Fruit fly (Drosophila melanogaster): ENCODE results near the gene CG1231.

The CG1231 gene

DNA sequence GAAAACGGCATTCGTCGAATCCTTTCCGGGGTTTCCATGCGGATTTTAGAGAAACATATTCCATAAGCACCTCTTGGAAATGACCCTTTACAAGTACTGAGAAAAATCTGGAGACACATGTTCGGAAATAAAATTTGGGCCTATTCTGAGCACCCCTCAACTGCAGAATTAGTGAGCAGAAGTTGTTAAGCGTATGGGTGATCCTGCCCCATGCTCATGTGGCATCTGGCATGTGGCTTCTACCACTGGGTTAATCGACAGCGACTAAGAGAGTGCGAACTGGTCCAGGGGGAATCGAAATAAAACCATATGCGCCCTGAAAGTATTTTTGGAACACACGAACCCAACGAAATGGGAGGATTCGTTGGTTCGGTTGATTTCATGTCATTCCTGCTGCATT lies 35.4 kb upstream of the CG1231 start:
- TF ChIP-seq sage (GFP tag; optimal IDR thresholded peaks at IDR 0.05) = no peak
- no peak for TF ChIP-seq jim (GFP tag; optimal IDR thresholded peaks at IDR 0.05)
- TF ChIP-seq dl (GFP tag; optimal IDR thresholded peaks at IDR 0.05; ENCODE audit: insufficient read depth in 1 of 2, partially characterized antibody in 2 of 2) = no peak

DNA sequence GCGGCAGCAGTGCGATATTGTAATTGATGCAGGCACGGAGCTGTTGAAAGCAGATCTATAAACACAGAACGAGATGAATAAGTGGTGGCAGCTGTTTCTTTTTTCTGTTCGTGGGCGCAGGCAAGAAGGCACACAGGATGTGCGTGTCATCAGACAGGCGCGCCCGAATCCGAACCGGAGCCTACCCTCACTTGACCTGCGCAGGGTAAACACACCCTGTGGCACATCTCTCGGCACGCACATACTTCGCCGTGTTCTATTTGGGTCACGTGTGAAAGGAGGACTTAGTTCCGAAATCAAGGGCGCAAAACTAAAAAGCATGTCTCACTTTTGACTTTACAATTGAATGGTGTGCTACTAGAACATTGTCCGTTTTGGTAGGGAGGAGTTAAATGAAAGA lies 34.7 kb upstream of the CG1231 start:
- TF ChIP-seq Hnf4 (GFP tag; optimal IDR thresholded peaks at IDR 0.05) (no peak), N (GFP tag; optimal IDR thresholded peaks at IDR 0.05) (no peak), Abd-B (GFP tag; optimal IDR thresholded peaks at IDR 0.05) (no peak), dl (GFP tag; optimal IDR thresholded peaks at IDR 0.05; ENCODE audit: insufficient read depth in 1 of 2, partially characterized antibody in 2 of 2) (no peak), usp (GFP tag; optimal IDR thresholded peaks at IDR 0.05) (no peak), Jra (GFP tag; optimal IDR thresholded peaks at IDR 0.05) (no peak), OdsH (GFP tag; optimal IDR thresholded peaks at IDR 0.05) (no peak)

DNA sequence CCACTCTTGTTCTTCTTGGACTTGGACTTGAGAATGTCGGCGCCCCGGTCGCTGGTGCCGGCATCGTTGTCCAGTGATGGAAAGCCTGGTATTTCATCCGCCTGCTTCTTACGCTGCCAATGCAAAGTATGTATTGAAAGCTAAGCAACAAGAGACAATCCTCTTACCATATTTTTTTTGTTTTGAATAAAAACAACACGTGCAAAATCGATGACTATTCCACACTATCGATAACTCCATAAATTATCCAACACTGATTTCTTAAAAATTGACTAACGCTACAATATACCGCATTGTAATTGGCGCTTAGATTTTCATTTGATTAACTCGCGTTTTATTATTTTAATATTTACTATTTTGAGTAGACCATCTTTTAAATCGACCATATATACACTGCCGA lies 31.7 kb upstream of the CG1231 start, which contains the start of gene CG32344:
Gene CG32344 (minus strand): TSS at position 235 of the 400 bp plus-strand sequence.
- TF ChIP-seq Vsx2 (GFP tag; optimal IDR thresholded peaks at IDR 0.05; ENCODE audit: partially characterized antibody) (no peak), Myc (optimal IDR thresholded peaks at IDR 0.05) (peak; percentile 63), rgr (GFP tag; optimal IDR thresholded peaks at IDR 0.05) (no peak), CG32264 (GFP tag; optimal IDR thresholded peaks at IDR 0.05) (no peak), Jra (GFP tag; optimal IDR thresholded peaks at IDR 0.05) (peak; percentile 25), brk (GFP tag; optimal IDR thresholded peaks at IDR 0.05) (no peak), pan (optimal IDR thresholded peaks at IDR 0.05) (no peak), tai (GFP tag; optimal IDR thresholded peaks at IDR 0.05) (no peak), CrebA (GFP tag; optimal IDR thresholded peaks at IDR 0.05; ENCODE audit: borderline replicate concordance) (no peak), OdsH (GFP tag; optimal IDR thresholded peaks at IDR 0.05) (no peak)

DNA sequence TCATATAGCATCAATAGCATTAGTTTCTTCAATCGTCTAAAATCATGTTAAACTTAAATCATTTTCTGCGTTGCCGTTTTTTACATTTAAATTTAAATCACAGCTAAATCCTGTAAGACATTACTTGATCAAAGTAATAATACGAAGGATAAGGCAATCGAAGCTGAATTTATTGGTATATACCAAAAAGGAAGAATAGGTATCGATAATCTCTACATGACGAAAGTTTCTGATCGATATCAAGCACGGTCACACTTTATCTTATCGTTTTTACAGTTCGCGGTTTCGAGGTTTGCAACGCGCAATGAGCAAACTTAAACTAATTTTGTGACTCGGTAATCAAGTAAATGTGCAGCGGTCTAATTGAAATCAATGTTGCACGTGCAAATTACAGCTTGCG lies 28.4 kb upstream of the CG1231 start, which contains the start of the genes Atac3 and Ptpmeg:
Gene Atac3 (minus strand): TSS at position 160 of the 400 bp plus-strand sequence.
Gene Ptpmeg (plus strand): TSS at position 265 of the 400 bp plus-strand sequence.
- TF ChIP-seq h (GFP tag; optimal IDR thresholded peaks at IDR 0.05) = no peak
- TF ChIP-seq Myc (optimal IDR thresholded peaks at IDR 0.05) = peak; percentile 29

DNA sequence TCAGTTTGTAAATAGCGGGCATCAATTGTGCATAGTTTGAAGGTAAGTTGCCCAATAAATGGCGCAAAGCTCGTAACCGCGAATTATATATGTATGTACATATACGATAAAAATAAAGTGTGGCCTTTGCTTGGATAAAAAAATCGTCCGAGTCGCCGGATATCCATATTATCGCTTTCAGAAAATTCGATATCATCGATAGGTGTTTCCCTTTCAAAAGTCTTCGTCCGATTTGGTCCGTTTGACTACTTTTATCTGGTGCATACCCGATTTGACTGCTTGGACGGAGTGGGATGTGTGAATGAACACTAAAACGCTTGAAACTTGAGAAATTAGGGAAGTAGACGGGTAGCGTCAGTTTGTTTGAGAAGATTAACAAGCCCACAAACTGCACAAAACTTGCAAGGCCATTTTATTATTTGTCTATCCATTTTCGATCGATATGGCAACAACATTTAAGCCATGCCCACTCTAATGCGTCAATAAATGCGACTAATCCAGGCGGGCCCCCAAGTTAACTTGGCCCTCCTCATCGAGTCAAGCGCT lies 27.0 kb upstream of the CG1231 start:
- TF ChIP-seq Sp1 (GFP tag; optimal IDR thresholded peaks at IDR 0.05) = no peak
- no peak for TF ChIP-seq Myc (optimal IDR thresholded peaks at IDR 0.05)
- no peak for TF ChIP-seq CG32264 (GFP tag; optimal IDR thresholded peaks at IDR 0.05)
- TF ChIP-seq br (GFP tag; optimal IDR thresholded peaks at IDR 0.05) = no peak
- no peak for TF ChIP-seq dsf (GFP tag; optimal IDR thresholded peaks at IDR 0.05; ENCODE audit: borderline replicate concordance)
- TF ChIP-seq HLH106 (tag; optimal IDR thresholded peaks at IDR 0.05) = no peak
- no peak for TF ChIP-seq GATAd (GFP tag; optimal IDR thresholded peaks at IDR 0.05)
- TF ChIP-seq Rel (GFP tag; optimal IDR thresholded peaks at IDR 0.05) = no peak
- TF ChIP-seq Rel (tag; optimal IDR thresholded peaks at IDR 0.05) = peak; percentile 64
- peak; percentile 12 for TF ChIP-seq CG9705 (GFP tag; optimal IDR thresholded peaks at IDR 0.05)
- no peak for TF ChIP-seq lola (GFP tag; optimal IDR thresholded peaks at IDR 0.05)
- TF ChIP-seq tai (GFP tag; optimal IDR thresholded peaks at IDR 0.05) = no peak

DNA sequence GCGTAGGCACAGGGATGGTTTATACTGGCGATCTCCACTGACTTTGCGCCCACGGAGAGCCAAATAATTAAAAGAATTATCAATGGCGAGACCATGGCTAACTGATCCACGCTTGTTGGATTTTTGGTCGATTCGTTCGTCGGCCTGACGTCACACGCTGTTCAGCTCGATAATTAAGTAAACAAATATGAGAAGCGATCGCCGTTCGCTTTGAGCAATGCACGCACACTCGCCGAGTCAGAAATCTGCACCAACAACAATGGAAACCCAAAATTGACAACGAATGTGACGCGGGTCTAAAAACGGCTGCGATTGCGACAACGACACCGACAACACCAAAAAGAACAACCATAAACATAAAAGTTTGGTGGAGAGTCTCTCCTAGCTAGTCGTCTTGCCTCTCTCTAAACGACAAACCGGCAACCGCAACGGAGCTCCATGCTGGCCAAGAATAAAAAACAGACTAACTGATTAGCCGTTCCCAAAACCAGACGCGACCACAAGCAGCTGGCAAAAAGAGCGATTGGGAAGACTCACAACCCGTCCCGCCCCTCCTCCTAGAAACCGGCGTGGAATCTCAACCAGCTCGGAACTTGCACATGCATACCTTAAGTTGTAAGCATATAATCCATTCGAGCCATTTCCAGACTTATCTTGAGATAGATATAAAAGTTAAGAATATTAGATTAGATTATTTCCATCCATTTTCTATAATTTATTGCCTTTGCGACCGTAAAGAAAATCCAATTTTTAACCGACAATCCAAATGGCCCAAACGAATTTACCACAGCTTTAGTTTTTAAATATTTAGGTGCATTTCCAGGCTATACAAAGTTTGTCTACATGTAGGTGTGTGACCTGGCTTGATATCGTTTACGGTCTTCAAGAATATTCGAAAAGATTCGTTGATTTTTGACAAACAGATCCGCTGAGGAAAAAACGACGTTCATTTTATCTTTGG lies 24.1 kb upstream of the CG1231 start, which contains the start of gene mthl9:
Gene mthl9 (minus strand): TSS at position 468 of the 961 bp plus-strand sequence.
- peak; percentile 83 for TF ChIP-seq Myc (optimal IDR thresholded peaks at IDR 0.05)
- no peak for TF ChIP-seq Mio (GFP tag; optimal IDR thresholded peaks at IDR 0.05)
- no peak for TF ChIP-seq foxo (GFP tag; optimal IDR thresholded peaks at IDR 0.05)
- peak; percentile 3 for TF ChIP-seq Hr83 (GFP tag; optimal IDR thresholded peaks at IDR 0.05; ENCODE audit: poor library complexity, severe bottlenecking)
- TF ChIP-seq HLH106 (tag; optimal IDR thresholded peaks at IDR 0.05) = peak; percentile 10
- peak; percentile 57 for TF ChIP-seq Dif (GFP tag; optimal IDR thresholded peaks at IDR 0.05; ENCODE audit: partially characterized antibody)
- no peak for TF ChIP-seq usp (GFP tag; optimal IDR thresholded peaks at IDR 0.05)
- TF ChIP-seq Vsx2 (GFP tag; optimal IDR thresholded peaks at IDR 0.05; ENCODE audit: partially characterized antibody) = peak; percentile 98
- peak; percentile 29 for TF ChIP-seq rgr (GFP tag; optimal IDR thresholded peaks at IDR 0.05)
- peak; percentile 35 for TF ChIP-seq Sp1 (GFP tag; optimal IDR thresholded peaks at IDR 0.05)
- TF ChIP-seq Rel (GFP tag; optimal IDR thresholded peaks at IDR 0.05) = no peak
- peak; percentile 11 for TF ChIP-seq Rel (tag; optimal IDR thresholded peaks at IDR 0.05)
- TF ChIP-seq fru (GFP tag; optimal IDR thresholded peaks at IDR 0.05) = no peak
- peak in 1 of 2 experiments; percentile 26 for TF ChIP-seq dl (GFP tag; optimal IDR thresholded peaks at IDR 0.05; ENCODE audit: insufficient read depth in 1 of 2, partially characterized antibody in 2 of 2)
- TF ChIP-seq tai (GFP tag; optimal IDR thresholded peaks at IDR 0.05) = no peak
- no peak for TF ChIP-seq Dfd (GFP tag; optimal IDR thresholded peaks at IDR 0.05)

Data from whole organism, wandering third instar larva.